Worm (Caenorhabditis elegans) whole organism, young adult: ENCODE data around the gene Y54G11A.1.

Experiments used
- B0019.2 ChIP-seq: fragments of 200-800 bp; sonication (Bioruptor generic); conservative IDR thresholded peaks from 2 replicates; pipeline ENCODE4 v1.3.6; 2022; ENCODE audit warnings: missing genetic modification reagents, missing genetic modification characterization, missing compliant biosample characterization
- B0035.1 ChIP-seq: sonication (generic microtip); optimal IDR thresholded peaks from 2 replicates; lab custom pipeline; 2016; ENCODE audit warnings: missing genetic modification characterization, mild to moderate bottlenecking, missing compliant biosample characterization, missing genotype, missing genetic modification reagents
- C06A6.2 ChIP-seq: fragments of 200-800 bp; sonication (Bioruptor generic); conservative IDR thresholded peaks from 2 replicates; pipeline ENCODE4 v1.3.6; 2022; ENCODE audit warnings: missing genetic modification characterization, missing compliant biosample characterization
- C17E4.6 ChIP-seq: fragments of 200-800 bp; sonication (Bioruptor generic); IDR thresholded peaks from 2 replicates; pipeline ENCODE4 v1.3.6; 2022; ENCODE audit warnings: missing genetic modification reagents, missing genetic modification characterization, missing compliant biosample characterization
- F10E7.11 ChIP-seq: sonication (generic microtip); optimal IDR thresholded peaks from 2 replicates; lab custom pipeline; 2017; ENCODE audit warnings: mild to moderate bottlenecking, missing genetic modification characterization, moderate library complexity, missing compliant biosample characterization
- F33H1.4 ChIP-seq: fragments of 200-800 bp; sonication (Bioruptor generic); IDR thresholded peaks from 2 replicates; pipeline ENCODE4 v1.3.6; 2022; ENCODE audit warnings: missing genetic modification reagents, missing genetic modification characterization, missing compliant biosample characterization
- F57A8.1 ChIP-seq: fragments of 200-800 bp; sonication (Bioruptor generic); optimal IDR thresholded peaks from 2 replicates; lab custom pipeline; 2018; ENCODE audit warnings: mild to moderate bottlenecking, missing genetic modification characterization, moderate library complexity, missing compliant biosample characterization
- K11D2.4 ChIP-seq: fragments of 200-800 bp; sonication (Bioruptor generic); IDR thresholded peaks from 2 replicates; pipeline ENCODE4 v1.3.6; 2022; ENCODE audit warnings: missing genetic modification reagents, missing genetic modification characterization, missing compliant biosample characterization
- T07F8.4 ChIP-seq: sonication (generic microtip); optimal IDR thresholded peaks from 2 replicates; lab custom pipeline; 2016; ENCODE audit warnings: mild to moderate bottlenecking, missing genetic modification characterization, moderate library complexity, missing compliant biosample characterization
- T26A5.8 ChIP-seq: sonication (generic microtip); optimal IDR thresholded peaks from 2 replicates; lab custom pipeline; 2016; ENCODE audit warnings: missing genetic modification characterization, missing compliant biosample characterization
- Y56A3A.18 ChIP-seq: fragments of 200-800 bp; sonication (Bioruptor generic); IDR thresholded peaks from 2 replicates; pipeline ENCODE4 v1.3.6; 2022; ENCODE audit warnings: missing genetic modification reagents, missing genetic modification characterization, missing compliant biosample characterization
- Y79H2A.3 ChIP-seq: fragments of 200-800 bp; sonication (Bioruptor generic); conservative IDR thresholded peaks from 2 replicates; pipeline ENCODE4 v1.3.6; 2022; ENCODE audit warnings: missing genetic modification reagents, missing genetic modification characterization, missing compliant biosample characterization
- Y95B8A.8 ChIP-seq: fragments of 200-800 bp; sonication (Bioruptor generic); IDR thresholded peaks from 2 replicates; pipeline ENCODE4 v1.3.6; 2022; ENCODE audit warnings: missing genetic modification reagents, missing genetic modification characterization, missing compliant biosample characterization
- bed-1 ChIP-seq: fragments of 200-800 bp; sonication (Bioruptor generic); IDR thresholded peaks from 2 replicates; pipeline ENCODE4 v1.3.6; 2022; ENCODE audit warnings: missing genetic modification reagents, missing genetic modification characterization, missing compliant biosample characterization
- ccch-3 ChIP-seq: fragments of 200-800 bp; sonication (Bioruptor generic); optimal IDR thresholded peaks from 2 replicates; lab custom pipeline; 2018; ENCODE audit warnings: mild to moderate bottlenecking, missing genetic modification characterization, missing compliant biosample characterization
- cebp-2 ChIP-seq: fragments of 200-800 bp; sonication (Bioruptor generic); IDR thresholded peaks from 2 replicates; pipeline ENCODE4 v1.3.6; 2022; ENCODE audit warnings: missing genetic modification characterization, missing compliant biosample characterization
- ceh-100 ChIP-seq: fragments of 200-800 bp; sonication (Bioruptor generic); IDR thresholded peaks from 2 replicates; pipeline ENCODE4 v1.3.6; 2022; ENCODE audit warnings: missing genetic modification reagents, missing genetic modification characterization, missing compliant biosample characterization
- ceh-79 ChIP-seq: sonication (generic microtip); optimal IDR thresholded peaks from 2 replicates; lab custom pipeline; 2017; ENCODE audit warnings: mild to moderate bottlenecking, missing genetic modification characterization, missing compliant biosample characterization
- ceh-91 ChIP-seq: fragments of 200-800 bp; sonication (Bioruptor generic); IDR thresholded peaks from 2 replicates; pipeline ENCODE4 v1.3.6; 2022; ENCODE audit warnings: missing genetic modification reagents, missing genetic modification characterization, missing compliant biosample characterization
- die-1 ChIP-seq: sonication (generic microtip); optimal IDR thresholded peaks from 2 replicates; lab custom pipeline; 2016; ENCODE audit warnings: missing genotype, mild to moderate bottlenecking, missing genetic modification characterization, missing compliant biosample characterization
- dpff-1 ChIP-seq: sonication (generic microtip); optimal IDR thresholded peaks from 2 replicates; lab custom pipeline; 2017; ENCODE audit warnings: mild to moderate bottlenecking, missing genetic modification characterization, missing compliant biosample characterization
- egrh-3 ChIP-seq: fragments of 200-800 bp; sonication (Bioruptor generic); IDR thresholded peaks from 2 replicates; pipeline ENCODE4 v1.3.6; 2022; ENCODE audit warnings: missing genetic modification reagents, missing genetic modification characterization, missing compliant biosample characterization
- ekl-4 ChIP-seq: fragments of 200-800 bp; sonication (Bioruptor generic); IDR thresholded peaks from 2 replicates; pipeline ENCODE4 v1.3.6; 2022; ENCODE audit warnings: missing genetic modification reagents, missing genetic modification characterization, missing compliant biosample characterization
- ets-4 ChIP-seq: fragments of 200-800 bp; sonication (Bioruptor generic); optimal IDR thresholded peaks from 2 replicates; lab custom pipeline; 2018; ENCODE audit warnings: mild to moderate bottlenecking, missing genetic modification characterization, missing compliant biosample characterization
- hmg-1.2 ChIP-seq: fragments of 200-800 bp; sonication (Bioruptor generic); IDR thresholded peaks from 2 replicates; pipeline ENCODE4 v1.3.6; 2022; ENCODE audit warnings: missing genetic modification reagents, missing genetic modification characterization, missing compliant biosample characterization
- let-607 ChIP-seq, 2 experiments: fragments of 200-800 bp in 1 of 2; sonication (Bioruptor generic) in 1 of 2; sonication (generic microtip) in 1 of 2; optimal IDR thresholded peaks; 2 replicates each; lab custom pipeline; 2016 to 2018; ENCODE audit warnings: mild to moderate bottlenecking in 2 of 2, missing compliant biosample characterization in 2 of 2, missing genetic modification characterization in 2 of 2, moderate library complexity in 2 of 2, missing genotype in 1 of 2
- lin-26 ChIP-seq: fragments of 200-800 bp; sonication (Bioruptor generic); IDR thresholded peaks from 2 replicates; pipeline ENCODE4 v1.3.6; 2022; ENCODE audit warnings: missing genetic modification reagents, missing genetic modification characterization, missing compliant biosample characterization
- lin-35 ChIP-seq, 3 experiments: fragments of 150-350 bp in 2 of 3; sonication (generic microtip) in 1 of 3; optimal IDR thresholded peaks; 2 replicates each; lab custom pipeline; 2014 to 2018; ENCODE audit warnings: missing biosample characterization in 3 of 3, missing genetic modification characterization in 3 of 3, missing genetic modification reagents in 3 of 3
- lin-40 ChIP-seq: sonication (generic microtip); optimal IDR thresholded peaks from 2 replicates; lab custom pipeline; 2016; ENCODE audit warnings: missing genetic modification characterization, mild to moderate bottlenecking, missing compliant biosample characterization, missing genotype, missing genetic modification reagents
- lsl-1 ChIP-seq: fragments of 200-800 bp; sonication (Bioruptor generic); optimal IDR thresholded peaks from 2 replicates; lab custom pipeline; 2018; ENCODE audit warnings: mild to moderate bottlenecking, missing genetic modification characterization, moderate library complexity, missing compliant biosample characterization
- madf-6 ChIP-seq: fragments of 200-800 bp; sonication (Bioruptor generic); IDR thresholded peaks from 2 replicates; pipeline ENCODE4 v1.3.6; 2022; ENCODE audit warnings: missing genetic modification reagents, missing genetic modification characterization, missing compliant biosample characterization
- mel-28 ChIP-seq: sonication (generic microtip); optimal IDR thresholded peaks from 2 replicates; lab custom pipeline; 2016; ENCODE audit warnings: borderline replicate concordance, mild to moderate bottlenecking, missing genetic modification characterization, missing compliant biosample characterization
- mes-4 ChIP-seq: sonication (generic microtip); optimal IDR thresholded peaks from 2 replicates; lab custom pipeline; 2016; ENCODE audit warnings: missing genotype, missing genetic modification characterization, missing compliant biosample characterization
- nfya-2 ChIP-seq: fragments of 200-800 bp; sonication (Bioruptor generic); IDR thresholded peaks from 2 replicates; pipeline ENCODE4 v1.3.6; 2022; ENCODE audit warnings: missing genetic modification reagents, missing genetic modification characterization, missing compliant biosample characterization
- nhr-80 ChIP-seq: sonication (generic microtip); optimal IDR thresholded peaks from 2 replicates; lab custom pipeline; 2016; ENCODE audit warnings: missing genetic modification characterization, missing compliant biosample characterization
- rec-8 ChIP-seq, 2 experiments: sonication (generic microtip); optimal IDR thresholded peaks; 2 replicates each; lab custom pipeline; 2016; ENCODE audit warnings: mild to moderate bottlenecking in 2 of 2, missing genetic modification characterization in 2 of 2, missing genetic modification reagents in 2 of 2, missing genotype in 2 of 2, missing biosample characterization in 1 of 2, missing compliant biosample characterization in 1 of 2, moderate library complexity in 1 of 2
- repo-1 ChIP-seq: sonication (generic microtip); optimal IDR thresholded peaks from 2 replicates; lab custom pipeline; 2017; ENCODE audit warnings: mild to moderate bottlenecking, missing genetic modification characterization, missing compliant biosample characterization
- sea-2 ChIP-seq: fragments of 200-800 bp; sonication (Bioruptor generic); IDR thresholded peaks from 2 replicates; pipeline ENCODE4 v1.3.6; 2022; ENCODE audit warnings: missing genetic modification characterization, missing compliant biosample characterization
- snpc-1.3 ChIP-seq: sonication (generic microtip); optimal IDR thresholded peaks from 2 replicates; lab custom pipeline; 2017; ENCODE audit warnings: missing genetic modification characterization, mild to moderate bottlenecking, missing compliant biosample characterization, antibody characterized with exemption, moderate library complexity, missing genotype, missing genetic modification reagents; ENCODE audit not compliant: insufficient read depth
- somi-1 ChIP-seq: fragments of 200-800 bp; sonication (Bioruptor generic); optimal IDR thresholded peaks from 2 replicates; lab custom pipeline; 2018; ENCODE audit warnings: mild to moderate bottlenecking, missing genetic modification characterization, missing compliant biosample characterization
- tbp1 ChIP-seq: fragments of 200-800 bp; sonication (Bioruptor generic); optimal IDR thresholded peaks from 2 replicates; lab custom pipeline; 2018; ENCODE audit warnings: mild to moderate bottlenecking, missing genetic modification characterization, missing compliant biosample characterization
- tbx-9 ChIP-seq: sonication (generic microtip); optimal IDR thresholded peaks from 2 replicates; lab custom pipeline; 2016; ENCODE audit warnings: borderline replicate concordance, missing genetic modification characterization, inconsistent platforms, missing compliant biosample characterization
- unc-62 ChIP-seq: fragments of 150-350 bp; optimal IDR thresholded peaks from 2 replicates; lab custom pipeline; 2014; ENCODE audit warnings: missing biosample characterization, missing genetic modification reagents, missing genetic modification characterization
- zfh-2 ChIP-seq: fragments of 200-800 bp; sonication (Bioruptor generic); conservative IDR thresholded peaks from 2 replicates; pipeline ENCODE4 v1.3.6; 2022; ENCODE audit warnings: missing genetic modification reagents, missing genetic modification characterization, missing compliant biosample characterization
- ztf-18 ChIP-seq: sonication (generic microtip); optimal IDR thresholded peaks from 2 replicates; lab custom pipeline; 2016; ENCODE audit warnings: missing genotype, mild to moderate bottlenecking, missing genetic modification characterization, missing compliant biosample characterization
- ztf-3 ChIP-seq: fragments of 200-800 bp; sonication (Bioruptor generic); optimal IDR thresholded peaks from 2 replicates; lab custom pipeline; 2018; ENCODE audit warnings: mild to moderate bottlenecking, missing genetic modification characterization, missing compliant biosample characterization

Y54G11A.1 gene

DNA sequence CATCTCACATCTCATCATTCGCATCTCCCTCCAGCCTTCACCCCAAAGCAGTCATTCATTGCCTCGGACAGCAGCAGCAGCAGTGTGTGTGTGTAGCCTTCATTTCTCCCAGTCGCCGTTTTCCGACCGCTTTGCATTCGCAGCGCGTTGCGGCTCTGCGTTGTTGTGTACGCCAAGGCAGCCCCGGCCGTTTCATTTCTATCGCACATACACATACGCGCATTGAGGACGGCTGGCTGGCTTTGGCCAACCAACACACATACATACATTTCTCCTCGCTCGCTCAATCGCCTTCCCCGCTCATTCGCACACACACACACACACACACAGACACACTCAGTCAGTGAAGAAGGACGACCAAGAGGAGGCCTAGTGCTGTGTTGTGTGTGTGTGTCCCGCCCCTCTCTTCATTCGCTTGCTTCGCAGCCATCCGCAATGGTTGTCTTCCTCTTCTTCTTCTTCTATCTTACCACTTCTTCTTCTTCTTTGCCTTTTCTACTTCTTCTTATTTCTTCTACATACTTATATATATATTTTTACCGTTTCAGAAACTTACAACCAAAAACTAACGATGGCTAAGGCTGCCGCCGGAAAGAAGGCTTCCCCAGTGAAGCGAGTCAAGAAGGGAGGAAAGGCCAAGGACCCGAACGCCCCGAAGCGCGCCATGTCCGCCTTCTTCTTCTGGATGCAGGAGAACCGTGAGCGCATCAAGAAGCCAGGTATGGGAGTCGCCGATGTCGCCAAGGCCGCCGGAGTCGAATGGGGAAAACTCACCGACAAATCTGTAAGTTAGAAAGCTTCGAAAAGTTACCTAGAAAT, 18.6 kb downstream of the Y54G11A.1 start, which contains the start of gene hmg-1.1 (continued):
- TF ChIP-seq ceh-91 (GFP tag; lab: Robert Waterston, UW) (no peak), F10E7.11 (tag; lab: Kevin White, UChicago) (no peak), mes-4 (tag; lab: Kevin White, UChicago) (no peak), ztf-3 (no peak), lsl-1 (GFP tag; lab: Kevin White, UChicago) (peak; percentile 8), C06A6.2 (peak; percentile 23; the same call in 1 of the 2 replicates), rec-8 (tag; optimal IDR thresholded peaks at IDR 0.05; lab: Kevin White, UChicago) (no peak), nfya-2 (GFP tag; lab: Robert Waterston, UW) (no peak), tbp1 (GFP tag; lab: Kevin White, UChicago) (peak; percentile 55), lin-26 (GFP tag; lab: Robert Waterston, UW) (peak; percentile 56; the same call in 1 of the 2 replicates), B0019.2 (GFP tag; lab: Robert Waterston, UW) (no peak), T26A5.8 (tag; lab: Kevin White, UChicago) (no peak), repo-1 (tag; lab: Kevin White, UChicago) (peak; percentile 17), dpff-1 (tag; lab: Kevin White, UChicago) (no peak), Y95B8A.8 (0 out of 2 replicates have a peak, but pooled peaks have one; percentile 38), ceh-79 (tag; lab: Kevin White, UChicago) (no peak), ekl-4 (0 out of 2 replicates have a peak, but pooled peaks have one; percentile 54), K11D2.4 (peak; percentile 19; the same call in 1 of the 2 replicates), ccch-3 (GFP tag; lab: Kevin White, UChicago) (no peak), die-1 (tag; lab: Kevin White, UChicago) (no peak), snpc-1.3 (no peak), B0035.1 (tag; lab: Kevin White, UChicago) (no peak), let-607 (tag; optimal IDR thresholded peaks at IDR 0.05; lab: Kevin White, UChicago) (peak; percentile 80 to 95), F57A8.1 (GFP tag; lab: Kevin White, UChicago) (no peak), mel-28 (tag; lab: Kevin White, UChicago) (no peak), bed-1 (GFP tag; lab: Robert Waterston, UW) (no peak), madf-6 (no peak), lin-40 (tag; lab: Kevin White, UChicago) (peak; percentile 65), Y56A3A.18 (GFP tag; lab: Robert Waterston, UW) (no peak), ets-4 (GFP tag; lab: Kevin White, UChicago) (peak; percentile 75), cebp-2 (GFP tag; lab: Robert Waterston, UW) (peak; percentile 83; the same call in 1 of the 2 replicates), somi-1 (GFP tag; lab: Kevin White, UChicago) (peak; percentile 29), Y79H2A.3 (no peak), ceh-100 (GFP tag; lab: Robert Waterston, UW) (peak; percentile 9; the same call in 1 of the 2 replicates), T07F8.4 (tag; lab: Kevin White, UChicago) (no peak), hmg-1.2 (GFP tag; lab: Robert Waterston, UW) (peak; percentile 57; the same call in 1 of the 2 replicates), F33H1.4 (GFP tag; lab: Robert Waterston, UW) (no peak), zfh-2 (peak; percentile 87), C17E4.6 (GFP tag; lab: Robert Waterston, UW) (peak; percentile 13; the same call in 1 of the 2 replicates), egrh-3 (GFP tag; lab: Robert Waterston, UW) (peak; percentile 22; the same call in 1 of the 2 replicates), lin-35 (GFP tag; optimal IDR thresholded peaks at IDR 0.05; lab: Kevin White, UChicago) (peak in 1 of 3 experiments; percentile 75), unc-62 (GFP tag; lab: Kevin White, UChicago) (no peak), sea-2 (no peak), tbx-9 (tag; lab: Kevin White, UChicago) (no peak), ztf-18 (tag; lab: Kevin White, UChicago) (peak; percentile 82), nhr-80 (peak; percentile 93)
